Worm (Caenorhabditis elegans): ENCODE measurements around the gene Y57G7A.5.

DNA sequence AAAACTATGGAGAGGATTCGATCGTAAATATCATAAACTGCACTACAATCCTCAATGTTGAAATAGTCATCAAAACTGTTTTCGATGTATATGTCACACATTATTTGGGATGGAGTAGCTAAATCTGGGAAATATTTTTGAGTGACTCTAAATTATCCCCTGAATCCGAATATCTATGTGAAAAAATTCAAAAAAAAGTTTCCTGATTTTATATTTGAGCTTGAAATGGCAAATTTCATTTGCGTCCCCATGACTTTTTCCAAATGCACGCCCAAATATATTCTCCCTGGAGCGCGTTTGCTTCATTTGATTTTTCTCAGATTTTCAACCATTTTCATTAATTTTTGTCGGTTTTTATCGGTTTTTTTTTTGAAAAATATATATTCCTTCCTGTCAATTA is 17.8 kb upstream of the Y57G7A.5 start, which contains the start of gene srz-64:
- no peak for TF ChIP-seq saeg-2 (GFP tag; IDR thresholded peaks at IDR 0.05)
- no peak for TF ChIP-seq ama-1 (optimal IDR thresholded peaks at IDR 0.05)
- no peak for TF ChIP-seq nhr-102 (tag; optimal IDR thresholded peaks at IDR 0.05)
- no peak for TF ChIP-seq skn-1 (tag; optimal IDR thresholded peaks at IDR 0.05)
- TF ChIP-seq nhr-11 (tag; optimal IDR thresholded peaks at IDR 0.05) = no peak
- TF ChIP-seq egl-27 (tag; optimal IDR thresholded peaks at IDR 0.05) = no peak
- no peak for TF ChIP-seq spr-3 (GFP tag; optimal IDR thresholded peaks at IDR 0.05)
- TF ChIP-seq unc-62 (GFP tag; optimal IDR thresholded peaks at IDR 0.05 in 1 of 2) = no peak
- no peak for TF ChIP-seq unc-62 (tag; optimal IDR thresholded peaks at IDR 0.05)
- no peak for TF ChIP-seq R02D3.7 (tag; optimal IDR thresholded peaks at IDR 0.05)
- TF ChIP-seq ZK337.2 (GFP tag; IDR thresholded peaks at IDR 0.05) = no peak
- TF ChIP-seq aha-1 (tag) = no peak
- TF ChIP-seq set-16 (GFP tag; IDR thresholded peaks at IDR 0.05) = no peak
- no peak for TF ChIP-seq nhr-25 (tag; optimal IDR thresholded peaks at IDR 0.05; ENCODE audit: borderline replicate concordance, insufficient read depth)
